Worm (Caenorhabditis elegans): Measurements from ENCODE around the gene F21D9.3.

Gene F21D9.3

DNA sequence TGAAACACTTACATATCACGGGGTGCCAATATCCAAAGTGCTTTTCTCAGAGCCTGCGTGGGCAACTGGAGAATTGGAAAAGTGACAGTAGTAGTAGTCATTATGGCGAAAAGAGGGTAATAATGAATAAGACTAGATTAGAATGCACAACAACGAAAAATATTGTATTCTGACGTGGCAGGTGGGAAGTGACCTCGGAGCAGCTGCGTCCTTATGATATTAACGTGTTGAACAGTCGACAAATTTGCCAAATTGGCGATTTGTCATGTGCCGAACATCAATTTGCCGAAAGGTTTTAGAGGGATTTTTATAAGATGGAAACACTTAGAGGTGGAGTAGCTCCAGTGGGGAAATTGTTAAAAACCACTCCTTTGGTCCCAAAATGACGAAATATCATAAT is 6.6 kb downstream of the F21D9.3 start, which contains the start of gene str-81:
Gene str-81, minus strand, starts transcription at position 101 of the 400 bp plus-strand sequence.
- TF ChIP-seq ces-1 (GFP tag; optimal IDR thresholded peaks at IDR 0.05) (no peak), drap-1 (GFP tag; optimal IDR thresholded peaks at IDR 0.05) (no peak), cnd-1 (tag; optimal IDR thresholded peaks at IDR 0.05) (peak; percentile 16), nhr-2 (tag; optimal IDR thresholded peaks at IDR 0.05) (peak; percentile 36)

DNA sequence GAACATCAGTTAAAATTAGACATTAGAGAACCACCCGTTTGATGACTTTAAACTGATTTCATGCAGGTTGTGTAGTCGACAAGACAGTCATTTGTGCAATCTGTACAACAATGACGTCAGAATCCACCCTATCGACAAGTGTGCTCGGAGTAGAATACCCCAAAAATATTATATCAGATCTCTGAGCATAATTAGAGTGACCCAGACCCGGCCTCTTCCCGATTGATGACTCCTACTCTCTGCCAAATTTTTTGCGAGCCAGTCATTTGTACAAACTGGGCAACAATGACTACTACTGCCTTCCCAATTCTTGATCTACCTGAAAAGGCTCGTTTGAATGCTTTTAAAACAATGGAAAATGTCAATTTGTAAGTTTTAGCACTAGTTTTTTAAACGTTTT is 17.4 kb downstream of the F21D9.3 start, which contains the start of the genes fbxb-115 and fbxb-1:
Gene fbxb-115, minus strand, starts transcription at position 101 of the 400 bp plus-strand sequence.
Gene fbxb-1, plus strand, starts transcription at position 226 of the 400 bp plus-strand sequence.
- TF ChIP-seq ham-2 (GFP tag; optimal IDR thresholded peaks at IDR 0.05) (no peak), unc-120 (tag; optimal IDR thresholded peaks at IDR 0.05; ENCODE audit: poor library complexity, severe bottlenecking) (no peak)

DNA sequence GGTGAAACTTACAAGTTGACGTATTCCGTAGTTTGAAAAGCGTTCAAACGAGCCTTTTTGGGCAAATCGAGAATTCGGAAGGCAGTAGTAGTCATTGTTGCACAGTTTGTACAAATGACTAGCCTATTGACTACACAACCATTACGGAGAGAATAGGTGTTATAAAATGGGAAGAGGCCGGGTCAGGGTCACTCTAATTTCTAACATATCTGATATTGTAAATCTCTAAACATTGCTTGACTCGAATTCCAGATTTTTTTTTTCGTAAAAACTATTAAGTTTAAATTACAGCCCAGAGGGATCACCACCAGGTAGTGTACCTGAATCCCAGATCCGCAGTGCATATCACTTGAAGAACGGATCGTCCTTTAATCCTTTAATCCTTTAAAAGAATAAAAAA is 20.3 kb downstream of the F21D9.3 start, which contains the start of gene fbxb-2:
Gene fbxb-2, minus strand, starts transcription at position 101 of the 400 bp plus-strand sequence.
- no peak for TF ChIP-seq ham-2 (GFP tag; optimal IDR thresholded peaks at IDR 0.05)

ce11 chrV:19233469-19233868 is 24.1 kb downstream of the F21D9.3 start, which contains the start of gene fbxb-116:
TSS of gene fbxb-116 (plus strand) at chrV:19233769.
- no peak for TF ChIP-seq ceh-43 (GFP tag; optimal IDR thresholded peaks at IDR 0.05)
- TF ChIP-seq drap-1 (GFP tag; optimal IDR thresholded peaks at IDR 0.05) = no peak
- no peak for TF ChIP-seq tbx-8 (GFP tag; optimal IDR thresholded peaks at IDR 0.05)
- no peak for TF ChIP-seq elt-3 (tag; optimal IDR thresholded peaks at IDR 0.05)
- TF ChIP-seq snpc-4 (tag; optimal IDR thresholded peaks at IDR 0.05) = no peak
- TF ChIP-seq ztf-11 (tag; optimal IDR thresholded peaks at IDR 0.05) = no peak

DNA sequence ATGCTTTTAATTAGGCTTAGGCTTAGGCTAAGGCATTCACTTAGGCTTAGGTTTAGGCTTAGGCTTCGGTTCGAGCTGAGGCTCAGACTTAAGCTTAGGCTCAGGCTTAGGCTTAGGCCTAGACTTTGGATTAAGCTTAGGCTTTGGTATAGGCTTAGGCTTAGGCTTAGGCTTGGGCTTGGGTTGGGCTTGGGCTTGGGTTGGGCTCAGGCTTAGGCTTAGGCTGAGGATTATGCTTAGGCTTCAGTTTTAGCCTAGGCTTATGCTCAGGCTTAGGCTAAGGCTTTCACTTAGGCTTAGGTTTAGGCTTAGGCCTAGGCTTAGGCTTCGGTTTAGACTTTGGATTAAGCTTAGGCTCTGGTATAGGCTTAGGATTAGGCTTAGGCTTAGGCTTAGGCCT is 26.4 kb downstream of the F21D9.3 start:
- TF ChIP-seq nhr-12 (tag; optimal IDR thresholded peaks at IDR 0.05) = no peak
- no peak for TF ChIP-seq lsy-2 (tag; optimal IDR thresholded peaks at IDR 0.05)
- TF ChIP-seq nhr-2 (tag; optimal IDR thresholded peaks at IDR 0.05) = no peak
- TF ChIP-seq ceh-83 (GFP tag; optimal IDR thresholded peaks at IDR 0.05) = no peak
- TF ChIP-seq drap-1 (GFP tag; optimal IDR thresholded peaks at IDR 0.05) = no peak
- TF ChIP-seq elt-3 (tag; optimal IDR thresholded peaks at IDR 0.05) = no peak
- TF ChIP-seq snpc-4 (tag; optimal IDR thresholded peaks at IDR 0.05) = no peak
- peak; percentile 3 for TF ChIP-seq unc-39 (tag; optimal IDR thresholded peaks at IDR 0.05)
- TF ChIP-seq ham-2 (GFP tag; optimal IDR thresholded peaks at IDR 0.05) = peak; percentile 51
- TF ChIP-seq mls-2 (tag; optimal IDR thresholded peaks at IDR 0.05) = no peak
- no peak for TF ChIP-seq zip-8 (tag; optimal IDR thresholded peaks at IDR 0.05)
- no peak for TF ChIP-seq nhr-28 (tag; optimal IDR thresholded peaks at IDR 0.05)

DNA sequence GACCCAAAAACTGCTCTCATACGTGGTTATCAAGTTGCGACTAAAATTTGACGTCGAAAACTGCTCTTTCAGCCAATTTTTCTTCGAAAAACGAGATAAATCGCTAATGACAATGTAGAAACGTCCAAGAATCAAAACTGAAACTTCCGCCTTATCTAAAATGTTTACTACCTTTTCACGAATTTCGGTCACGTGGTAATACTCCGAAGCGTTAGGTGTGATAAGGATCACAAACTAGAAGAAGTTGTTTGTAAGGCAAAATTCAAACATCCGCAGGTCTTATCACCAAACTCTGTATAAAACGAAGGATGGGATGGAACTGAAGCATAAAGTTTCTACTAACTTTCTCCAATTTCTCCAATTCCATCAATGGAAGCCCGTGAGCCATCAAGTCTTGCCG is 27.1 kb downstream of the F21D9.3 start, which contains the start of gene sqst-3:
Gene sqst-3, plus strand, starts transcription at position 370 of the 400 bp plus-strand sequence.
- TF ChIP-seq lin-32 (GFP tag; optimal IDR thresholded peaks at IDR 0.05) = no peak
- TF ChIP-seq tbx-8 (GFP tag; optimal IDR thresholded peaks at IDR 0.05) = no peak
- TF ChIP-seq ham-2 (GFP tag; optimal IDR thresholded peaks at IDR 0.05) = no peak
- no peak for TF ChIP-seq nhr-12 (tag; optimal IDR thresholded peaks at IDR 0.05)
- no peak for TF ChIP-seq flh-1 (GFP tag; optimal IDR thresholded peaks at IDR 0.05)
- TF ChIP-seq pha-4 (tag; optimal IDR thresholded peaks at IDR 0.05) = no peak

DNA sequence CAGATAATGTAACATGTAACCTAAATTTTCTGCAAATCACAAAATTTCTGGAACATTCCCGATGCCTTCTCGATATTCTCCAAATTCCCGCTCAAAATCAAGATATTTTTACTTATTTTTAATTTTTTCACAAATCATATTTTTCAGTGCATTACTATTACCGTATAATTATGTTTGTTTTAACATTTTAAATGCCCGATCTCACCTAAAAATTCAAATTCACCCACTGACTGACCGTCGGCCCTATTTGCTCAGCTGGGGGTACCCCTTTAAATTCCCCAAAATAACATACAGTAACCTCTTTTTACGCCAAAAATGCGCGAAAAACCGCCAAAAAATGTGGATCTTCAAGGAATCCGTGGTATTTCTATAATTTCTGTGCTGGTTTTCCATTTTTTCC is 39.9 kb downstream of the F21D9.3 start, which contains the start of gene oac-49:
Gene oac-49, plus strand, starts transcription at position 301 of the 400 bp plus-strand sequence.
- TF ChIP-seq ceh-83 (GFP tag; optimal IDR thresholded peaks at IDR 0.05) = no peak
- no peak for TF ChIP-seq sptf-1 (tag; optimal IDR thresholded peaks at IDR 0.05)
- TF ChIP-seq nhr-2 (tag; optimal IDR thresholded peaks at IDR 0.05) = no peak
- TF ChIP-seq nhr-237 (tag; optimal IDR thresholded peaks at IDR 0.05) = no peak
- TF ChIP-seq flh-1 (GFP tag; optimal IDR thresholded peaks at IDR 0.05) = no peak
- TF ChIP-seq hlh-1 (tag; optimal IDR thresholded peaks at IDR 0.05) = no peak

DNA sequence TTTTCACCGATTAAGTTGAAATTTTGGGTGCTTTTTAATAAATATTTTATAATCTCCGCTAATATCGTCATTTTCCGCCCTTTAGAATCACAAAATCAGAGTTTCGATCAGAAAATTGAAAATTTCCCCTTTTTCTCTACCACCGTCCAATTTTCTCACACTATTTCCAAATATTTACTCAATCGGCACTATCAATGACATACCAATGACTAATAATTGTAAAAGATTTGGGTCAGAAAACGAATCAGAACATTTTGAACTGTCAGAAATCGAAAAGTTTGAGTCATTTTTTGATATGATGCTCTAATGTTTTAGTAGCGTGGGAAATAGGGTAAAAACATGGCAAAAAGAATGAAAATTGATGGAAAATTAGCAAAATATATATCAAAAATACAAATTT is 40.4 kb downstream of the F21D9.3 start, which contains the start of gene srr-2:
Gene srr-2, minus strand, starts transcription at position 73 of the 400 bp plus-strand sequence.
- TF ChIP-seq lin-13 (tag; optimal IDR thresholded peaks at IDR 0.05) (no peak), mep-1 (tag; optimal IDR thresholded peaks at IDR 0.05) (no peak)
